Worm (Caenorhabditis elegans): Measurements from ENCODE around the gene C23H3.2.

- TF ChIP-seq dao-5 (tag; optimal IDR thresholded peaks at IDR 0.05) (no peak), him-1 (tag; optimal IDR thresholded peaks at IDR 0.05) (no peak)
Measured at ce11 chrII:29578-29977, 31.5 kb upstream of the C23H3.2 start.
